Worm (Caenorhabditis elegans) whole organism, L4 larva: ENCODE measurements around the gene str-12.

ENCODE experiments used
- D1046.2 ChIP-seq: fragments of 200-800 bp; sonication (Bioruptor generic); IDR thresholded peaks from 2 replicates; pipeline ENCODE4 v1.3.6; 2022; ENCODE audit warnings: missing genetic modification characterization, missing compliant biosample characterization
- F44E2.7 ChIP-seq: fragments of 200-800 bp; sonication (Bioruptor generic); IDR thresholded peaks from 2 replicates; pipeline ENCODE4 v2.1.2; 2022; ENCODE audit warnings: missing genetic modification characterization, missing compliant biosample characterization
- F49E8.2 ChIP-seq: sonication (generic microtip); optimal IDR thresholded peaks from 2 replicates; lab custom pipeline; 2016; ENCODE audit warnings: missing compliant biosample characterization, mild to moderate bottlenecking, missing genetic modification characterization, borderline replicate concordance
- Y5F2A.4 ChIP-seq: fragments of 200-800 bp; sonication (Bioruptor generic); optimal IDR thresholded peaks from 2 replicates; lab custom pipeline; 2018; ENCODE audit warnings: mild to moderate bottlenecking, missing genetic modification characterization, missing compliant biosample characterization
- ZK337.2 ChIP-seq: fragments of 200-800 bp; sonication (Bioruptor generic); IDR thresholded peaks from 2 replicates; pipeline ENCODE4 v1.3.6; 2022; ENCODE audit warnings: missing genetic modification reagents, missing genetic modification characterization, missing compliant biosample characterization
- ama-1 ChIP-seq: fragments of 150-350 bp; optimal IDR thresholded peaks from 2 replicates; lab custom pipeline; 2014; ENCODE audit warnings: inconsistent platforms, mixed read lengths
- arid-1 ChIP-seq: fragments of 200-800 bp; sonication (Bioruptor generic); conservative IDR thresholded peaks from 2 replicates; pipeline ENCODE4 v1.3.6; 2022; ENCODE audit warnings: missing genetic modification reagents, missing genetic modification characterization, missing compliant biosample characterization
- attf-4 ChIP-seq: sonication (generic microtip); optimal IDR thresholded peaks from 3 replicates; lab custom pipeline; 2017; ENCODE audit warnings: missing biosample characterization, missing genetic modification characterization
- ceh-44 ChIP-seq: fragments of 200-800 bp; sonication (Bioruptor generic); IDR thresholded peaks from 2 replicates; pipeline ENCODE4 v1.3.6; 2022; ENCODE audit warnings: missing genetic modification reagents, missing genetic modification characterization, missing compliant biosample characterization
- ceh-82 ChIP-seq: sonication (generic microtip); optimal IDR thresholded peaks from 2 replicates; lab custom pipeline; 2017; ENCODE audit warnings: missing biosample characterization, missing genetic modification characterization
- cey-2 ChIP-seq: sonication (generic microtip); optimal IDR thresholded peaks from 3 replicates; lab custom pipeline; 2017; ENCODE audit warnings: missing genetic modification characterization, mild to moderate bottlenecking, missing compliant biosample characterization, antibody characterized with exemption, borderline replicate concordance; ENCODE audit not compliant: insufficient read depth
- daf-12 ChIP-seq: fragments of 150-350 bp; optimal IDR thresholded peaks from 2 replicates; lab custom pipeline; 2014; ENCODE audit warnings: missing biosample characterization, missing genetic modification reagents, missing genetic modification characterization
- dmd-9 ChIP-seq: fragments of 200-800 bp; sonication (Bioruptor generic); IDR thresholded peaks from 2 replicates; pipeline ENCODE4 v1.3.6; 2022; ENCODE audit warnings: missing genetic modification reagents, missing genetic modification characterization, missing compliant biosample characterization
- egl-43 ChIP-seq: fragments of 200-800 bp; sonication (Bioruptor generic); IDR thresholded peaks from 2 replicates; pipeline ENCODE4 v1.3.6; 2022; ENCODE audit warnings: missing genetic modification reagents, missing genetic modification characterization, missing compliant biosample characterization
- fkh-10 ChIP-seq: fragments of 150-350 bp; optimal IDR thresholded peaks from 2 replicates; lab custom pipeline; 2014; ENCODE audit warnings: missing biosample characterization, missing genetic modification reagents, missing genetic modification characterization
- gei-8 ChIP-seq: fragments of 200-800 bp; sonication (Bioruptor generic); optimal IDR thresholded peaks from 2 replicates; lab custom pipeline; 2018; ENCODE audit warnings: mild to moderate bottlenecking, missing genetic modification characterization, missing compliant biosample characterization
- hmg-1.1 ChIP-seq: fragments of 200-800 bp; sonication (Bioruptor generic); IDR thresholded peaks from 2 replicates; pipeline ENCODE4 v1.3.6; 2022; ENCODE audit warnings: missing genetic modification reagents, missing genetic modification characterization, missing compliant biosample characterization
- lim-7 ChIP-seq: fragments of 200-800 bp; sonication (Bioruptor generic); IDR thresholded peaks from 2 replicates; pipeline ENCODE4 v1.3.6; 2022; ENCODE audit warnings: missing genetic modification characterization, missing compliant biosample characterization
- lin-15B ChIP-seq: fragments of 150-350 bp; sonication (generic microtip); optimal IDR thresholded peaks from 3 replicates; lab custom pipeline; 2014; ENCODE audit warnings: missing biosample characterization, missing genetic modification characterization
- lin-29 ChIP-seq: fragments of 200-800 bp; sonication (Bioruptor generic); IDR thresholded peaks from 2 replicates; pipeline ENCODE4 v1.3.6; 2022; ENCODE audit warnings: missing genetic modification reagents, missing genetic modification characterization, missing compliant biosample characterization
- lir-3 ChIP-seq: sonication (generic microtip); optimal IDR thresholded peaks from 2 replicates; lab custom pipeline; 2016; ENCODE audit warnings: mild to moderate bottlenecking, missing genetic modification characterization, missing compliant biosample characterization
- lsy-2 ChIP-seq, 2 experiments: fragments of 150-350 bp in 1 of 2; sonication (generic microtip) in 1 of 2; optimal IDR thresholded peaks; 2 replicates each; lab custom pipeline; 2014 to 2017; ENCODE audit warnings: missing biosample characterization in 2 of 2, missing genetic modification characterization in 2 of 2
- mep-1 ChIP-seq: fragments of 150-350 bp; sonication (generic microtip); optimal IDR thresholded peaks from 3 replicates; lab custom pipeline; 2014; ENCODE audit warnings: missing biosample characterization, missing genetic modification characterization
- mes-2 ChIP-seq: sonication (generic microtip); optimal IDR thresholded peaks from 2 replicates; lab custom pipeline; 2016; ENCODE audit warnings: missing genotype, mild to moderate bottlenecking, missing genetic modification characterization, missing compliant biosample characterization; ENCODE audit not compliant: poor library complexity, severe bottlenecking
- mxl-2 ChIP-seq: fragments of 200-800 bp; sonication (Bioruptor generic); conservative IDR thresholded peaks from 2 replicates; pipeline ENCODE4 v1.3.6; 2022; ENCODE audit warnings: missing genetic modification reagents, missing genetic modification characterization, missing compliant biosample characterization
- mxl-3 ChIP-seq: fragments of 200-800 bp; sonication (Bioruptor generic); optimal IDR thresholded peaks from 2 replicates; lab custom pipeline; 2018; ENCODE audit warnings: mild to moderate bottlenecking, missing genetic modification characterization, missing compliant biosample characterization
- nhr-10 ChIP-seq: fragments of 150-350 bp; optimal IDR thresholded peaks from 2 replicates; lab custom pipeline; 2014; ENCODE audit warnings: missing biosample characterization, missing genetic modification characterization
- nhr-102 ChIP-seq: sonication (generic microtip); optimal IDR thresholded peaks from 2 replicates; lab custom pipeline; 2016; ENCODE audit warnings: mild to moderate bottlenecking, missing genetic modification characterization, moderate library complexity, missing compliant biosample characterization
- nhr-11 ChIP-seq: fragments of 150-350 bp; optimal IDR thresholded peaks from 2 replicates; lab custom pipeline; 2014; ENCODE audit warnings: missing biosample characterization, missing genetic modification characterization
- nhr-111 ChIP-seq: fragments of 200-800 bp; sonication (Bioruptor generic); optimal IDR thresholded peaks from 2 replicates; lab custom pipeline; 2018; ENCODE audit warnings: mild to moderate bottlenecking, missing genetic modification characterization, missing compliant biosample characterization
- nhr-237 ChIP-seq: sonication (generic microtip); optimal IDR thresholded peaks from 2 replicates; lab custom pipeline; 2017; ENCODE audit warnings: missing biosample characterization, missing genetic modification characterization
- nhr-41 ChIP-seq: fragments of 200-800 bp; sonication (Bioruptor generic); IDR thresholded peaks from 2 replicates; pipeline ENCODE4 v1.3.6; 2022; ENCODE audit warnings: missing genetic modification reagents, missing genetic modification characterization, missing compliant biosample characterization
- php-3 ChIP-seq: fragments of 200-800 bp; sonication (Bioruptor generic); IDR thresholded peaks from 2 replicates; pipeline ENCODE4 v1.3.6; 2022; ENCODE audit warnings: missing genetic modification reagents, missing genetic modification characterization, missing compliant biosample characterization
- pqm-1 ChIP-seq: sonication (generic microtip); optimal IDR thresholded peaks from 2 replicates; lab custom pipeline; 2017; ENCODE audit warnings: missing biosample characterization, missing genetic modification characterization
- saeg-2 ChIP-seq: fragments of 200-800 bp; sonication (Bioruptor generic); IDR thresholded peaks from 2 replicates; pipeline ENCODE4 v1.3.6; 2022; ENCODE audit warnings: missing genetic modification reagents, missing genetic modification characterization, missing compliant biosample characterization
- sdz-12 ChIP-seq: fragments of 200-800 bp; sonication (Bioruptor generic); optimal IDR thresholded peaks from 2 replicates; lab custom pipeline; 2018; ENCODE audit warnings: mild to moderate bottlenecking, missing genetic modification characterization, missing compliant biosample characterization
- set-16 ChIP-seq: fragments of 200-800 bp; sonication (Bioruptor generic); IDR thresholded peaks from 2 replicates; pipeline ENCODE4 v1.3.6; 2022; ENCODE audit warnings: missing genetic modification reagents, missing genetic modification characterization, missing compliant biosample characterization
- skn-1 ChIP-seq: fragments of 150-350 bp; optimal IDR thresholded peaks from 2 replicates; lab custom pipeline; 2014; ENCODE audit warnings: missing biosample characterization, missing genetic modification characterization
- spr-1 ChIP-seq: sonication (generic microtip); optimal IDR thresholded peaks from 2 replicates; lab custom pipeline; 2016; ENCODE audit warnings: mild to moderate bottlenecking, missing genetic modification characterization, missing compliant biosample characterization
- spr-3 ChIP-seq: fragments of 200-800 bp; sonication (Bioruptor generic); optimal IDR thresholded peaks from 2 replicates; lab custom pipeline; 2018; ENCODE audit warnings: mild to moderate bottlenecking, missing genetic modification characterization, missing compliant biosample characterization
- tag-97 ChIP-seq: fragments of 200-800 bp; sonication (Bioruptor generic); IDR thresholded peaks from 2 replicates; pipeline ENCODE4 v1.3.6; 2022; ENCODE audit warnings: missing genetic modification characterization, missing compliant biosample characterization
- unc-130 ChIP-seq: sonication (generic microtip); optimal IDR thresholded peaks from 2 replicates; lab custom pipeline; 2016; ENCODE audit warnings: missing genetic modification reagents, missing genetic modification characterization, missing compliant biosample characterization
- unc-62 ChIP-seq, 3 experiments: fragments of 150-350 bp in 1 of 3; sonication (generic microtip); optimal IDR thresholded peaks in 2 of 3; peaks in 1 of 3; 1 replicate in 1 of 3; 2 replicates in 2 of 3; lab custom pipeline; 2014 to 2017; ENCODE audit warnings: missing biosample characterization in 3 of 3, missing genetic modification characterization in 3 of 3, missing genetic modification reagents in 3 of 3, missing genotype in 1 of 3
- vab-7 ChIP-seq: fragments of 200-800 bp; sonication (Bioruptor generic); IDR thresholded peaks from 2 replicates; pipeline ENCODE4 v1.3.6; 2022; ENCODE audit warnings: missing genetic modification reagents, missing genetic modification characterization, missing compliant biosample characterization
- zip-2 ChIP-seq: fragments of 150-350 bp; optimal IDR thresholded peaks from 2 replicates; lab custom pipeline; 2014; ENCODE audit warnings: missing biosample characterization, missing genetic modification characterization

Gene str-12

DNA sequence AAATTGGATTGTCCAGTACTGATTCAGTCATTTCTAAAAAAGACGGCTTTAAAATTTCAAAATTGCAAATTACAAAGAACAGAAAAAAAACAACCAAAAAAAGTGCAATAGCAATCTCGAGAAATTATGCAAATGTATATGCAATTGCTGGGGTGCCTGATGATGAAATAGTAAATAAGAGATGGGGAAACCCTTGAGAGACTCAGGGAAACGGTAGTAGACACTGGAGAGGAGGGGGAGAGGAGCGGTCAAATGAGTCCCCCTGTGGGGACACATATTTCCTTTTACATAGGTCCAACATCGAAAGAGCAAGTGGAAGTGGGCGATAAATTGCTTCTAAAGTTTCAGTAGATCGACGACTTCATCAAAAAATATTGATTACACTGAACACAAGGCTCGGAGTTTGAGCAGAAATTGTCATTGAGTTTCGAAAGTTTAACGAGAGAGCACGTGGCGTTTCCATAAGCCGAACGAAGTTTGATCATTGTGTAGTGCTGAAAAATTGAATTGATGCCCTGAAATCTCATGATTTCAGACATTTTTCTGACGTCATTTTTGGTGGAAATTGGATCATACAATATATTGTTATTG lies at the start of gene str-12, which contains the start of gene fbxa-153:
str-12 (plus strand) TSS at position 541 of the 591 bp plus-strand sequence.
fbxa-153 (minus strand) TSS at position 35 of the 591 bp plus-strand sequence.
- TF ChIP-seq saeg-2 (GFP tag; lab: Robert Waterston, UW) (no peak), nhr-11 (peak; percentile 4), ZK337.2 (0 out of 2 replicates have a peak, but pooled peaks have one; percentile 25)

DNA sequence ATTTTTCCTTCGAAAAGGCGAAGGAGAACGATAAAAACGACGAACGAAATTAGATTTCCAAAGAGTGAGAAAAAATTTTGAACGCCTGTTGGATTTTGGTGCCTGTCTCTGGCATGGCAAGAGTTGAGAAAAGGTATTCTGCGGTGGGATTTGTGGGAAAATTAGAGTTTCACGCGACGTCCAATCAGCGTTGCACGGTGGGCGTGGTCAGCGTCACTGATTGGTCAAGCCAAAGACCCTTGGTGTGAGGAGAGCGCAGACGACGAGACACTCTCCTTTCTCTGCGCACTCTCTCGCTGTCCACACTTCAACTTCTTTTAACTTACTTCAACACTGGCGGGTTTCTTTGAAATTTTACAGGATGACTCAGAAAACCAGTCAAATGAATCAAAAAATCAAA lies 48.1 kb upstream of the str-12 start:
- TF ChIP-seq saeg-2 (GFP tag; lab: Robert Waterston, UW): no peak
- TF ChIP-seq arid-1 (GFP tag; lab: Robert Waterston, UW): no peak
- TF ChIP-seq F49E8.2: no peak
- TF ChIP-seq F44E2.7: no peak
- no peak for TF ChIP-seq mep-1
- TF ChIP-seq ceh-44 (GFP tag; lab: Robert Waterston, UW): no peak

ce11 chrV:15563477-15563876 lies 47.2 kb upstream of the str-12 start:
- TF ChIP-seq fkh-10 (GFP tag; lab: Kevin White, UChicago) (peak; percentile 74), unc-62 (GFP tag; optimal IDR thresholded peaks at IDR 0.05 in 1 of 2; lab: Kevin White, UChicago) (peak in 1 of 2 experiments; percentile 30), unc-62 (tag; optimal IDR thresholded peaks at IDR 0.05; lab: Kevin White, UChicago) (no peak), php-3 (GFP tag; lab: Robert Waterston, UW) (no peak)

DNA sequence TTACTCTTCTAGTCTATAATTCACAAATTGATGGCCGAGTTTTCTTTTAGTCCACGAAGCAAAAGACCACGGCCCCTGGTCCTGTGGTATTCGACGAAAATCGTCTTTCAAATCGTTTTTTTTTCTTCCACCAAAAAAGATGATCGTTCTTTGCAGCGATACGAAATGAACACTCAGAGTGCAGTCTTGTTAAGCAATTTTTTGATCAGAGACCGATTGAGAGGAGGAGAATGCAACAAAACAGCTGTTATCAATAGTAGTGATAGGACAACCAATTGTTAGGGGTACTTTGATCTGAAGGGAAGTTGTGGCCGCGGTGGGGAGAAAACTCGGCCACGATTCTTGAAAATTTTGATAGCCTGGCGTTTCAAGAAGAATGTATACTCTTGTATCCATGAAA lies 46.7 kb upstream of the str-12 start:
- TF ChIP-seq lsy-2 (tag; optimal IDR thresholded peaks at IDR 0.05; lab: Kevin White, UChicago): peak in 1 of 2 experiments; percentile 26
- TF ChIP-seq hmg-1.1: peak; percentile 19; the same call in 1 of the 2 replicates
- TF ChIP-seq daf-12 (tag; lab: Kevin White, UChicago): no peak
- TF ChIP-seq Y5F2A.4 (GFP tag; lab: Kevin White, UChicago): no peak
- TF ChIP-seq sdz-12 (GFP tag; lab: Kevin White, UChicago): no peak
- peak; percentile 62 for TF ChIP-seq nhr-102 (tag; lab: Kevin White, UChicago)
- no peak for TF ChIP-seq nhr-41 (GFP tag; lab: Robert Waterston, UW)
- peak; percentile 50 for TF ChIP-seq mes-2
- no peak for TF ChIP-seq spr-3 (GFP tag; lab: Kevin White, UChicago)
- no peak for TF ChIP-seq set-16 (GFP tag; lab: Robert Waterston, UW)
- no peak for TF ChIP-seq lin-15B
- no peak for TF ChIP-seq dmd-9 (GFP tag; lab: Robert Waterston, UW)
- TF ChIP-seq egl-43 (GFP tag; lab: Robert Waterston, UW): no peak
- no peak for TF ChIP-seq ama-1 (lab: Kevin White, UChicago)
- TF ChIP-seq nhr-10 (tag; lab: Kevin White, UChicago): peak; percentile 34
- no peak for TF ChIP-seq D1046.2 (GFP tag; lab: Robert Waterston, UW)
- no peak for TF ChIP-seq nhr-237 (tag; lab: Kevin White, UChicago)
- no peak for TF ChIP-seq vab-7 (GFP tag; lab: Robert Waterston, UW)
- no peak for TF ChIP-seq gei-8 (GFP tag; lab: Kevin White, UChicago)
- no peak for TF ChIP-seq lir-3 (tag; lab: Kevin White, UChicago)
- TF ChIP-seq lim-7 (GFP tag; lab: Robert Waterston, UW): no peak
- TF ChIP-seq F44E2.7: no peak
- no peak for TF ChIP-seq mxl-2 (GFP tag; lab: Robert Waterston, UW)
- no peak for TF ChIP-seq tag-97
- TF ChIP-seq php-3 (GFP tag; lab: Robert Waterston, UW): no peak
- TF ChIP-seq mxl-3 (GFP tag; lab: Kevin White, UChicago): peak; percentile 15
- TF ChIP-seq lin-29: no peak
- no peak for TF ChIP-seq spr-1 (tag; lab: Kevin White, UChicago)
- TF ChIP-seq ceh-82 (tag; lab: Kevin White, UChicago): no peak
- no peak for TF ChIP-seq skn-1 (tag; lab: Kevin White, UChicago)
- TF ChIP-seq zip-2 (tag; lab: Kevin White, UChicago): no peak
- no peak for TF ChIP-seq attf-4 (tag; lab: Kevin White, UChicago)
- peak; percentile 37 for TF ChIP-seq pqm-1 (tag; lab: Kevin White, UChicago)
- TF ChIP-seq cey-2 (tag; lab: Kevin White, UChicago): no peak
- no peak for TF ChIP-seq nhr-111 (GFP tag; lab: Kevin White, UChicago)
- no peak for TF ChIP-seq unc-130
- no peak for TF ChIP-seq fkh-10 (GFP tag; lab: Kevin White, UChicago)
